Worm (Caenorhabditis elegans) whole organism, L4 larva: ENCODE data around the gene sym-3.
A peak's percentile ranks its signal among the peaks of the same experiment; 100 is the strongest.

Source experiments
- F26F4.8 ChIP-seq: fragments of 200-800 bp; sonication (Bioruptor generic); conservative IDR thresholded peaks from 2 replicates; pipeline ENCODE4 v1.3.6; 2022; ENCODE audit warnings: missing genetic modification characterization, missing compliant biosample characterization
- F37D6.2 ChIP-seq: sonication (generic microtip); optimal IDR thresholded peaks from 2 replicates; lab custom pipeline; 2016; ENCODE audit warnings: mild to moderate bottlenecking, missing genetic modification characterization, missing compliant biosample characterization
- ZK546.5 ChIP-seq, 2 experiments: sonication (generic microtip); optimal IDR thresholded peaks; 2 replicates each; lab custom pipeline; 2017; ENCODE audit warnings: missing biosample characterization in 2 of 2, missing genetic modification characterization in 2 of 2
- aha-1 ChIP-seq: fragments of 150-350 bp; peaks from one replicate; lab custom pipeline; 2014; ENCODE audit warnings: missing biosample characterization, missing genetic modification characterization
- aly-2 ChIP-seq: sonication (generic microtip); optimal IDR thresholded peaks from 2 replicates; lab custom pipeline; 2018; ENCODE audit warnings: missing biosample characterization, missing genetic modification characterization
- ama-1 ChIP-seq: fragments of 150-350 bp; optimal IDR thresholded peaks from 2 replicates; lab custom pipeline; 2014; ENCODE audit warnings: inconsistent platforms, mixed read lengths
- arid-1 ChIP-seq: fragments of 200-800 bp; sonication (Bioruptor generic); conservative IDR thresholded peaks from 2 replicates; pipeline ENCODE4 v1.3.6; 2022; ENCODE audit warnings: missing genetic modification reagents, missing genetic modification characterization, missing compliant biosample characterization
- ceh-62 ChIP-seq: sonication (generic microtip); optimal IDR thresholded peaks from 2 replicates; lab custom pipeline; 2017; ENCODE audit warnings: missing biosample characterization, missing genetic modification characterization
- ctbp-1 ChIP-seq: fragments of 200-800 bp; sonication (Bioruptor generic); IDR thresholded peaks from 2 replicates; pipeline ENCODE4 v1.3.6; 2022; ENCODE audit warnings: missing genetic modification reagents, missing genetic modification characterization, missing compliant biosample characterization
- daf-16 ChIP-seq, 3 experiments: sonication (generic microtip); optimal IDR thresholded peaks; 2 replicates each; lab custom pipeline; 2016 to 2017; ENCODE audit warnings: missing genetic modification characterization in 3 of 3, missing genetic modification reagents in 3 of 3, mild to moderate bottlenecking in 2 of 3, missing compliant biosample characterization in 2 of 3, missing biosample characterization in 1 of 3, moderate library complexity in 1 of 3
- dmd-6 ChIP-seq: fragments of 200-800 bp; sonication (Bioruptor generic); IDR thresholded peaks from 2 replicates; pipeline ENCODE4 v1.3.6; 2022; ENCODE audit warnings: missing genetic modification reagents, missing genetic modification characterization, missing compliant biosample characterization
- dpl-1 ChIP-seq: fragments of 150-350 bp; optimal IDR thresholded peaks from 2 replicates; lab custom pipeline; 2014; ENCODE audit warnings: missing biosample characterization, missing genetic modification reagents, missing genetic modification characterization
- dve-1 ChIP-seq: sonication (generic microtip); optimal IDR thresholded peaks from 2 replicates; lab custom pipeline; 2017; ENCODE audit warnings: antibody characterized with exemption, mild to moderate bottlenecking, missing genetic modification characterization, missing compliant biosample characterization; ENCODE audit not compliant: insufficient read depth
- egl-43 ChIP-seq: fragments of 200-800 bp; sonication (Bioruptor generic); IDR thresholded peaks from 2 replicates; pipeline ENCODE4 v1.3.6; 2022; ENCODE audit warnings: missing genetic modification reagents, missing genetic modification characterization, missing compliant biosample characterization
- fos-1 ChIP-seq: fragments of 150-350 bp; optimal IDR thresholded peaks from 2 replicates; lab custom pipeline; 2014; ENCODE audit warnings: missing biosample characterization, missing genetic modification characterization
- hlh-11 ChIP-seq: fragments of 200-800 bp; sonication (Bioruptor generic); optimal IDR thresholded peaks from 2 replicates; lab custom pipeline; 2018; ENCODE audit warnings: mild to moderate bottlenecking, missing genetic modification characterization, missing compliant biosample characterization
- hmg-1.1 ChIP-seq: fragments of 200-800 bp; sonication (Bioruptor generic); IDR thresholded peaks from 2 replicates; pipeline ENCODE4 v1.3.6; 2022; ENCODE audit warnings: missing genetic modification reagents, missing genetic modification characterization, missing compliant biosample characterization
- lin-1 ChIP-seq: fragments of 200-800 bp; sonication (Bioruptor generic); IDR thresholded peaks from 2 replicates; pipeline ENCODE4 v1.3.6; 2022; ENCODE audit warnings: missing genetic modification reagents, missing genetic modification characterization, missing compliant biosample characterization
- lin-38 ChIP-seq: fragments of 200-800 bp; sonication (Bioruptor generic); IDR thresholded peaks from 2 replicates; pipeline ENCODE4 v1.3.6; 2022; ENCODE audit warnings: missing genetic modification reagents, missing genetic modification characterization, missing compliant biosample characterization
- lin-39 ChIP-seq: fragments of 150-350 bp; optimal IDR thresholded peaks from 2 replicates; lab custom pipeline; 2014; ENCODE audit warnings: missing biosample characterization, missing genetic modification reagents, missing genetic modification characterization
- lsy-2 ChIP-seq, 2 experiments: fragments of 150-350 bp in 1 of 2; sonication (generic microtip) in 1 of 2; optimal IDR thresholded peaks; 2 replicates each; lab custom pipeline; 2014 to 2017; ENCODE audit warnings: missing biosample characterization in 2 of 2, missing genetic modification characterization in 2 of 2
- madf-9 ChIP-seq: fragments of 200-800 bp; sonication (Bioruptor generic); conservative IDR thresholded peaks from 2 replicates; pipeline ENCODE4 v1.3.6; 2022; ENCODE audit warnings: missing genetic modification reagents, missing genetic modification characterization, missing compliant biosample characterization
- mdl-1 ChIP-seq, 2 experiments: fragments of 150-350 bp in 1 of 2; sonication (generic microtip) in 1 of 2; optimal IDR thresholded peaks; 2 replicates each; lab custom pipeline; 2014 to 2017; ENCODE audit warnings: missing biosample characterization in 2 of 2, missing genetic modification characterization in 2 of 2
- mdt-29 ChIP-seq: fragments of 200-800 bp; sonication (Bioruptor generic); IDR thresholded peaks from 2 replicates; pipeline ENCODE4 v1.3.6; 2022; ENCODE audit warnings: missing genetic modification reagents, missing genetic modification characterization, missing compliant biosample characterization
- mep-1 ChIP-seq: fragments of 150-350 bp; sonication (generic microtip); optimal IDR thresholded peaks from 3 replicates; lab custom pipeline; 2014; ENCODE audit warnings: missing biosample characterization, missing genetic modification characterization
- mes-2 ChIP-seq: sonication (generic microtip); optimal IDR thresholded peaks from 2 replicates; lab custom pipeline; 2016; ENCODE audit warnings: missing genotype, mild to moderate bottlenecking, missing genetic modification characterization, missing compliant biosample characterization; ENCODE audit not compliant: poor library complexity, severe bottlenecking
- mxl-3 ChIP-seq: fragments of 200-800 bp; sonication (Bioruptor generic); optimal IDR thresholded peaks from 2 replicates; lab custom pipeline; 2018; ENCODE audit warnings: mild to moderate bottlenecking, missing genetic modification characterization, missing compliant biosample characterization
- nhr-25 ChIP-seq: sonication (generic microtip); optimal IDR thresholded peaks from 2 replicates; lab custom pipeline; 2017; ENCODE audit warnings: missing genetic modification characterization, mild to moderate bottlenecking, missing compliant biosample characterization, antibody characterized with exemption, moderate library complexity, borderline replicate concordance; ENCODE audit not compliant: insufficient read depth
- nhr-6 ChIP-seq: fragments of 150-350 bp; optimal IDR thresholded peaks from 2 replicates; lab custom pipeline; 2014; ENCODE audit warnings: missing biosample characterization, missing genetic modification characterization
- nhr-77 ChIP-seq: fragments of 150-350 bp; optimal IDR thresholded peaks from 2 replicates; lab custom pipeline; 2014; ENCODE audit warnings: missing biosample characterization, missing genetic modification characterization
- pha-4 ChIP-seq, 2 experiments: fragments of 150-350 bp in 1 of 2; fragments of 200-800 bp in 1 of 2; sonication (Bioruptor generic) in 1 of 2; IDR thresholded peaks in 1 of 2; optimal IDR thresholded peaks in 1 of 2; 2 replicates each; pipeline versions ENCODE4 v1.3.6 to Lab custom; 2014 to 2022; ENCODE audit warnings: missing genetic modification characterization in 2 of 2, missing genetic modification reagents in 2 of 2, missing biosample characterization in 1 of 2, missing compliant biosample characterization in 1 of 2
- pqm-1 ChIP-seq: sonication (generic microtip); optimal IDR thresholded peaks from 2 replicates; lab custom pipeline; 2017; ENCODE audit warnings: missing biosample characterization, missing genetic modification characterization
- rbr-2 ChIP-seq: sonication (generic microtip); optimal IDR thresholded peaks from 2 replicates; lab custom pipeline; 2016; ENCODE audit warnings: missing genotype, missing genetic modification characterization, missing compliant biosample characterization
- saeg-2 ChIP-seq: fragments of 200-800 bp; sonication (Bioruptor generic); IDR thresholded peaks from 2 replicates; pipeline ENCODE4 v1.3.6; 2022; ENCODE audit warnings: missing genetic modification reagents, missing genetic modification characterization, missing compliant biosample characterization
- set-16 ChIP-seq: fragments of 200-800 bp; sonication (Bioruptor generic); IDR thresholded peaks from 2 replicates; pipeline ENCODE4 v1.3.6; 2022; ENCODE audit warnings: missing genetic modification reagents, missing genetic modification characterization, missing compliant biosample characterization
- snpc-4 ChIP-seq: fragments of 150-350 bp; optimal IDR thresholded peaks from 2 replicates; lab custom pipeline; 2014; ENCODE audit warnings: missing biosample characterization, missing genetic modification characterization
- spr-1 ChIP-seq: sonication (generic microtip); optimal IDR thresholded peaks from 2 replicates; lab custom pipeline; 2016; ENCODE audit warnings: mild to moderate bottlenecking, missing genetic modification characterization, missing compliant biosample characterization
- tra-1 ChIP-seq: fragments of 200-800 bp; sonication (Bioruptor generic); IDR thresholded peaks from 2 replicates; pipeline ENCODE4 v1.3.6; 2022; ENCODE audit warnings: missing genetic modification reagents, missing genetic modification characterization, missing compliant biosample characterization
- vab-7 ChIP-seq: fragments of 200-800 bp; sonication (Bioruptor generic); IDR thresholded peaks from 2 replicates; pipeline ENCODE4 v1.3.6; 2022; ENCODE audit warnings: missing genetic modification reagents, missing genetic modification characterization, missing compliant biosample characterization
- zip-11 ChIP-seq: fragments of 200-800 bp; sonication (Bioruptor generic); IDR thresholded peaks from 2 replicates; pipeline ENCODE4 v1.3.6; 2022; ENCODE audit warnings: missing genetic modification characterization, missing compliant biosample characterization
- zip-2 ChIP-seq: fragments of 150-350 bp; optimal IDR thresholded peaks from 2 replicates; lab custom pipeline; 2014; ENCODE audit warnings: missing biosample characterization, missing genetic modification characterization
- ztf-11 ChIP-seq: fragments of 150-350 bp; optimal IDR thresholded peaks from 2 replicates; lab custom pipeline; 2014; ENCODE audit warnings: missing biosample characterization, missing genetic modification characterization

Gene sym-3

DNA sequence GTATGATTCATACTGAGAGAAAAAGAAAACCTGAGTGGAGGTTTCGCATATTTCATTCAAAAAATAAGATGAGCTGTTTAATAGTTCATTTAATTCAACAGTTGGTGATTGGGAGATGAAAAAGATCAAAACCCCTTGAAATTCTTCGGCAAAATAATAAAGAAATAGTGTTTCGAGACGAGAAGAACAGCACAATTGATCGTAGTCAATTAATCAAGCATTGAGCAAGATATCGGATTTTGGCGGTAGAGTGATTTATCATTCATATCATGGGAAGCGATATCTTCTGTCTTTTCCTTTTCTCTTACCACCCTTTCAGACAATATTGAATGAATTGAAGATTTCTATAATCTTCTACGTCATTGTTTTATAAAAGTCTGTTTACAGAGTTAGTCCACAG is 26.9 kb upstream of the sym-3 start:
- no peak for TF ChIP-seq dpl-1 (GFP tag; lab: Kevin White, UChicago)
- no peak for TF ChIP-seq tra-1 (GFP tag; lab: Robert Waterston, UW)
- no peak for TF ChIP-seq aly-2 (tag; lab: Kevin White, UChicago)
- TF ChIP-seq egl-43, result no peak
- no peak for TF ChIP-seq ZK546.5 (tag; optimal IDR thresholded peaks at IDR 0.05; lab: Kevin White, UChicago)
- TF ChIP-seq aha-1 (tag; lab: Kevin White, UChicago), result no peak

DNA sequence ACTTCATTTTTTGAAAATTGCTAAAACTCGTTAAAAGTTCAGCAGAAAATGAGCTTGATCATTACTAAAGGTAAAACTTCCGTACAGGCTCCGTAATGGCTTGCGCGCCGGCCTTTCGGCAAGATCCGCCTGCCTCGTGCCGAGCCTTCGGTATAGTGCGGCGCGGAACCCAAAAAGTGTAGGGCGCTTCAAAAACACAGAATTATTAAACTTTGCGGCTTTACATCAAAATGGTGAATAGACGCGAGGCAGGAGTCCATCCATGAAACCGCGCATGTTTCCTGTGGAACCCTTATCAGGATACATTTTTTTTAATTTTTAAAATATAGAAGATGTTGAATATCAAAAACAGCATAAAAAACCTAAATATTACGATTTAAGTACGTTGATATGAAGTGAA is 20.4 kb upstream of the sym-3 start:
- TF ChIP-seq arid-1 (GFP tag; lab: Robert Waterston, UW) (no peak), ceh-62 (no peak), F26F4.8 (GFP tag; lab: Robert Waterston, UW) (no peak), aha-1 (tag; lab: Kevin White, UChicago) (peak; percentile 85), snpc-4 (tag; lab: Kevin White, UChicago) (peak; percentile 57), lin-1 (GFP tag; lab: Robert Waterston, UW) (no peak)
- TF ChIP-seq, all 104 proteins: peak for 2

DNA sequence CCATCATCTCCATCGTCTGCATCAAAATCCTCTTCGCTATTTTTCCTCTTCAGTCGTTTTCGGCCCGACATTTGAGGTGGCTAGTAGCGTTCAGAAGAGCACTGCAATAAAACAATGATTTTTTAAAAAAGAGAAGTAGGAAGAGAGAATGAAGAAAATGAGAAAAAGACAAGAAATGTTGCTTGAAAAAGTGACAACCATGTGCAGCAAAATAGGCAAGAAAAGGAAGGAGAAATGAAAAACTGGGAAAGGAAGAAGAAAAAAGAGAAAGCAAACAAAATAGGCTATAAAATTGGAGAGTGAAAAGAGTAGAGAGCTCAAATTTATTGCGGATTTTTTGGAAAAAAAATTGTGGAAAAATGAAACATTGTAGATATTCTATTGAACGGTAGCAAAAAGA is 10.3 kb upstream of the sym-3 start, which contains the start of gene tag-294:
Gene tag-294 (minus strand): TSS at position 101 of the 400 bp plus-strand sequence.
- TF ChIP-seq ceh-62 (no peak), ama-1 (lab: Kevin White, UChicago) (no peak), ztf-11 (no peak), vab-7 (GFP tag; lab: Robert Waterston, UW) (no peak), saeg-2 (GFP tag; lab: Robert Waterston, UW) (no peak), madf-9 (GFP tag; lab: Robert Waterston, UW) (no peak), mxl-3 (no peak), set-16 (GFP tag; lab: Robert Waterston, UW) (no peak), arid-1 (GFP tag; lab: Robert Waterston, UW) (no peak), zip-2 (tag; lab: Kevin White, UChicago) (no peak), zip-11 (GFP tag; lab: Robert Waterston, UW) (no peak), fos-1 (tag; lab: Kevin White, UChicago) (no peak), pha-4 (GFP tag; IDR thresholded peaks at IDR 0.05; lab: Robert Waterston, UW) (no peak), pha-4 (tag; optimal IDR thresholded peaks at IDR 0.05; lab: Kevin White, UChicago) (no peak)

DNA sequence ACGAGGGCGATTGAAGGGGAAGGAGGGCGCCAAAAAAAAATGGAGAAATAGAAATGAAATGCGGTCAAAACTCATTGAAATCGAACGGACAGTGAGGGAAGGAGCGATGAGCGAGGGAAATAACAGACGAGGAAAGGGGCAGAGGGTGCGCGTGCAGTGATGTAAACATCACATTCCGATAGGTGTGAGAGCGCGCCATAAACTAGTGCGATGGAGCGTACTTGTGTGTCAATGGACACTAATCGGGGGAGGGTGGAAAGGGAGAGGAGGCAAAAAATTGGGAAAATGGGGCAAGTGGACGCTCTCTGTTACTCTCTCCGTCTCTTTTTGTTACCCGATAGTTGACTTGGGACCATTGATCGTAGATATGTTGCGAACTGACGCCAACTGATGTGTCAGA is 9.7 kb upstream of the sym-3 start:
- peak; percentile 75 for TF ChIP-seq mep-1 (tag; lab: Kevin White, UChicago)
- TF ChIP-seq dve-1 (tag; lab: Kevin White, UChicago), result peak; percentile 42
- peak; percentile 96 for TF ChIP-seq aha-1 (tag; lab: Kevin White, UChicago)
- peak; percentile 67 for TF ChIP-seq mes-2 (tag; lab: Kevin White, UChicago)
- peak; percentile 3; the same call in 1 of the 2 replicates for TF ChIP-seq set-16 (GFP tag; lab: Robert Waterston, UW)
- peak; percentile 76; the same call in 1 of the 2 replicates for TF ChIP-seq egl-43
- TF ChIP-seq ctbp-1 (GFP tag; lab: Robert Waterston, UW), result peak; percentile 54; the same call in 1 of the 2 replicates
- TF ChIP-seq nhr-77 (tag; lab: Kevin White, UChicago), result peak; percentile 9
- TF ChIP-seq nhr-25 (tag; lab: Kevin White, UChicago), result peak; percentile 44
- TF ChIP-seq mdl-1 (tag; optimal IDR thresholded peaks at IDR 0.05; lab: Kevin White, UChicago), result peak in 1 of 2 experiments; percentile 76
- TF ChIP-seq saeg-2 (GFP tag; lab: Robert Waterston, UW), result no peak
- peak; percentile 57; the same call in 1 of the 2 replicates for TF ChIP-seq lin-38 (GFP tag; lab: Robert Waterston, UW)
- peak; percentile 76 for TF ChIP-seq hlh-11
- 0 out of 2 replicates have a peak, but pooled peaks have one; percentile 23 for TF ChIP-seq vab-7 (GFP tag; lab: Robert Waterston, UW)
- TF ChIP-seq rbr-2, result peak; percentile 50
- peak; percentile 58; the same call in 1 of the 2 replicates for TF ChIP-seq hmg-1.1 (GFP tag; lab: Robert Waterston, UW)
- no peak for TF ChIP-seq pha-4 (GFP tag; IDR thresholded peaks at IDR 0.05; lab: Robert Waterston, UW)
- peak; percentile 90 for TF ChIP-seq pha-4 (tag; optimal IDR thresholded peaks at IDR 0.05; lab: Kevin White, UChicago)
- TF ChIP-seq dmd-6, result peak; percentile 25; the same call in 1 of the 2 replicates
- peak; percentile 12 for TF ChIP-seq spr-1
- peak in 1 of 2 experiments; percentile 35 for TF ChIP-seq lsy-2 (tag; optimal IDR thresholded peaks at IDR 0.05; lab: Kevin White, UChicago)
- peak; percentile 5 for TF ChIP-seq F37D6.2
- TF ChIP-seq fos-1 (tag; lab: Kevin White, UChicago), result no peak
- TF ChIP-seq pqm-1 (tag; lab: Kevin White, UChicago), result no peak
- peak in 1 of 2 experiments; percentile 56 for TF ChIP-seq daf-16 (GFP tag; optimal IDR thresholded peaks at IDR 0.05; lab: Kevin White, UChicago)
- TF ChIP-seq daf-16 (tag; optimal IDR thresholded peaks at IDR 0.05; lab: Kevin White, UChicago), result peak; percentile 86
- TF ChIP-seq mdt-29 (GFP tag; lab: Robert Waterston, UW), result no peak
- TF ChIP-seq lin-39 (tag; lab: Kevin White, UChicago), result no peak
- TF ChIP-seq nhr-6 (tag; lab: Kevin White, UChicago), result peak; percentile 37
